Worm (Caenorhabditis elegans) whole organism, L4/young adult: ENCODE data around the gene mdt-10.

Experiments used
- W03F9.2 ChIP-seq: fragments of 150-350 bp; optimal IDR thresholded peaks from 2 replicates; lab custom pipeline; 2014; ENCODE audit warnings: missing biosample characterization, missing genetic modification characterization
- dao-5 ChIP-seq: sonication (generic microtip); optimal IDR thresholded peaks from 2 replicates; lab custom pipeline; 2016; ENCODE audit warnings: missing genotype, missing genetic modification characterization, moderate library complexity, missing compliant biosample characterization
- him-1 ChIP-seq: sonication (generic microtip); optimal IDR thresholded peaks from 2 replicates; lab custom pipeline; 2016; ENCODE audit warnings: missing genotype, missing genetic modification reagents, missing genetic modification characterization, missing compliant biosample characterization

DNA sequence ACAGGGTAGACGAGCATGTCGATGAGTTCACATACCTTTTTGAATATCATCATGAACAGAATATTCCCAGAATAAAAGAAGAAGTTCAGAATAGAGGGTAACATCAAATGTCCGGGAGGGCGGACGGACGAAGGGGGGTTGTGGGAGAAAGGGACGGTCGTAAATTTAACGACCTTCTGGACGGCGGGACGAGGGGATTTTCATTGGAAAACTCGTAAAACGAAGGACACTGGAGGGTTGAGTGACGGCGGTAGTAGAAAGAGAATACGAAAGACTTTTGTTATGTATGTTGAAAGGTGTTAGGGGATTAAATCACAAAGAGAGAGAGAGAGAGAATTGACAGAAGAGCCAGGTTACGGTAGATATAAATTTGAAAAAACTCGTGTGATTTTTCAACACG is 4.3 kb downstream of the mdt-10 start:
- TF ChIP-seq him-1 (tag; lab: Kevin White, UChicago) = no peak
- TF ChIP-seq W03F9.2 (tag; lab: Kevin White, UChicago) = no peak
- no peak for TF ChIP-seq dao-5 (tag; lab: Kevin White, UChicago)
